Fruit fly (Drosophila melanogaster) whole organism, pupa: ENCODE results near the gene emb.

Experiments used
- CG10348 ChIP-seq: fragments of 200-800 bp; sonication (Bioruptor generic); IDR thresholded peaks from 2 replicates; pipeline ENCODE4 v1.3.6; 2022; ENCODE audit warnings: missing biosample characterization, missing genetic modification characterization
- CG12605 ChIP-seq: fragments of 200-800 bp; sonication (Bioruptor generic); IDR thresholded peaks from 2 replicates; pipeline ENCODE4 v1.3.6; 2022; ENCODE audit warnings: missing biosample characterization, missing genetic modification characterization
- CG13204 ChIP-seq: fragments of 200-800 bp; sonication (Bioruptor generic); optimal IDR thresholded peaks from 2 replicates; lab custom pipeline; 2018; ENCODE audit warnings: missing biosample characterization, mild to moderate bottlenecking, missing genetic modification characterization, moderate library complexity
- CG14655 ChIP-seq: fragments of 200-800 bp; sonication (Bioruptor generic); optimal IDR thresholded peaks from 3 replicates; lab custom pipeline; 2017; ENCODE audit warnings: mild to moderate bottlenecking, missing biosample characterization, missing genetic modification reagents, missing genetic modification characterization
- CG15710 ChIP-seq: fragments of 200-800 bp; sonication (Bioruptor generic); optimal IDR thresholded peaks from 2 replicates; lab custom pipeline; 2018; ENCODE audit warnings: missing biosample characterization, mild to moderate bottlenecking, missing genetic modification characterization, moderate library complexity
- CG17806 ChIP-seq: fragments of 200-800 bp; sonication (Bioruptor generic); optimal IDR thresholded peaks from 2 replicates; lab custom pipeline; 2018; ENCODE audit warnings: missing biosample characterization, mild to moderate bottlenecking, missing genetic modification characterization, moderate library complexity
- CG32121 ChIP-seq: fragments of 200-800 bp; sonication (Bioruptor generic); IDR thresholded peaks from 2 replicates; pipeline ENCODE4 v1.3.6; 2022; ENCODE audit warnings: missing biosample characterization, missing genetic modification characterization
- CG34367 ChIP-seq: fragments of 200-800 bp; sonication (Bioruptor generic); optimal IDR thresholded peaks from 2 replicates; lab custom pipeline; 2018; ENCODE audit warnings: missing biosample characterization, mild to moderate bottlenecking, missing genetic modification characterization
- CG4496 ChIP-seq: fragments of 200-800 bp; sonication (Bioruptor generic); IDR thresholded peaks from 3 replicates; pipeline ENCODE4 v1.3.6; 2022; ENCODE audit warnings: missing biosample characterization, missing genetic modification characterization
- CG8159 ChIP-seq: fragments of 200-800 bp; sonication (Bioruptor generic); optimal IDR thresholded peaks from 3 replicates; lab custom pipeline; 2018; ENCODE audit warnings: missing biosample characterization, mild to moderate bottlenecking, missing genetic modification characterization, moderate library complexity
- CG8301 ChIP-seq: fragments of 200-800 bp; sonication (Bioruptor generic); optimal IDR thresholded peaks from 2 replicates; lab custom pipeline; 2018; ENCODE audit warnings: missing biosample characterization, mild to moderate bottlenecking, missing genetic modification characterization
- CG9948 ChIP-seq: fragments of 200-800 bp; sonication (Bioruptor generic); optimal IDR thresholded peaks from 2 replicates; lab custom pipeline; 2018; ENCODE audit warnings: missing biosample characterization, mild to moderate bottlenecking, missing genetic modification characterization, moderate library complexity
- D1 ChIP-seq: fragments of 200-800 bp; sonication (Bioruptor generic); optimal IDR thresholded peaks from 2 replicates; lab custom pipeline; 2018; ENCODE audit warnings: missing biosample characterization, mild to moderate bottlenecking, missing genetic modification characterization, moderate library complexity
- EcR ChIP-seq: fragments of 200-800 bp; sonication (Bioruptor generic); optimal IDR thresholded peaks from 3 replicates; lab custom pipeline; 2019; ENCODE audit warnings: missing biosample characterization, missing genetic modification characterization, mild to moderate bottlenecking, moderate library complexity, missing genetic modification reagents
- Ets98B ChIP-seq: fragments of 200-800 bp; sonication (Bioruptor generic); IDR thresholded peaks from 2 replicates; pipeline ENCODE4 v1.3.6; 2022; ENCODE audit warnings: missing biosample characterization, missing genetic modification characterization
- Pif1A ChIP-seq: fragments of 200-800 bp; sonication (Bioruptor generic); optimal IDR thresholded peaks from 3 replicates; lab custom pipeline; 2016; ENCODE audit warnings: missing biosample characterization, missing genetic modification characterization
- Pif1B ChIP-seq: fragments of 200-800 bp; sonication (Bioruptor generic); optimal IDR thresholded peaks from 3 replicates; lab custom pipeline; 2016; ENCODE audit warnings: missing biosample characterization, missing genetic modification characterization
- Snoo ChIP-seq: fragments of 200-800 bp; sonication (Bioruptor generic); optimal IDR thresholded peaks from 3 replicates; lab custom pipeline; 2017; ENCODE audit warnings: missing biosample characterization, mild to moderate bottlenecking, missing genetic modification characterization, inconsistent platforms
- fd96Ca ChIP-seq: fragments of 200-800 bp; sonication (Bioruptor generic); IDR thresholded peaks from 3 replicates; pipeline ENCODE4 v1.3.6; 2022; ENCODE audit warnings: missing biosample characterization, missing genetic modification characterization
- gl ChIP-seq: fragments of 200-800 bp; sonication (Bioruptor generic); optimal IDR thresholded peaks from 2 replicates; lab custom pipeline; 2018; ENCODE audit warnings: missing biosample characterization, mild to moderate bottlenecking, missing genetic modification characterization
- rn ChIP-seq: fragments of 200-800 bp; sonication (Bioruptor generic); IDR thresholded peaks from 2 replicates; pipeline ENCODE4 v1.3.6; 2022; ENCODE audit warnings: missing biosample characterization, missing genetic modification characterization

emb gene

DNA sequence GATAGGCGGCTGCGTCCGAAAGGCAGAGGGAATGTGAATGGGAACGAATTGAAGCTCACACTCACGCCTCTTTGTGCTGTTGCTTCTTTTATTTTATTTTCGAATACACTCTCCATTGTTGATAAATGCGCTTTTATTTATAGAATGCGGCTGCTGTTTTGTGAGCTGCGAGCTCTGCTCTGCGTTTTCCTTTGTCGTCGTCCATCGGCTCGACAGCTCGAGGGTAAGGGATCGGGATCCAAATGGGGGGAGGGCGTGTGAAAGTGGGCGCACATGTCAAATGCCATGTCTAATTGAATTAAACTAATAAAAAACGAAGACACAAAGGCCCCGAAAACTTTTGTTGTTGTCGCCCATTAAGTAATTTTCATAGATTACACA, 20.7 kb downstream of the emb start:
- TF ChIP-seq EcR (GFP tag; lab: Kevin White, UChicago) = peak; percentile 78
- peak; percentile 37 for TF ChIP-seq CG13204 (GFP tag; lab: Kevin White, UChicago)
- no peak for TF ChIP-seq CG32121 (GFP tag; lab: Robert Waterston, UW)
- TF ChIP-seq CG10348 (GFP tag; lab: Robert Waterston, UW) = no peak
- TF ChIP-seq CG8159 (tag; lab: Kevin White, UChicago) = no peak
- no peak for TF ChIP-seq CG15710 (tag; lab: Kevin White, UChicago)
- no peak for TF ChIP-seq Snoo
- no peak for TF ChIP-seq CG14655 (GFP tag; lab: Kevin White, UChicago)
- TF ChIP-seq CG9948 = no peak
- no peak for TF ChIP-seq fd96Ca (GFP tag; lab: Robert Waterston, UW)
- no peak for TF ChIP-seq CG34367 (tag; lab: Kevin White, UChicago)
- TF ChIP-seq Pif1B (GFP tag; lab: Kevin White, UChicago) = no peak
- TF ChIP-seq rn (GFP tag; lab: Robert Waterston, UW) = no peak
- no peak for TF ChIP-seq Pif1A (GFP tag; lab: Kevin White, UChicago)
- TF ChIP-seq CG12605 (GFP tag; lab: Robert Waterston, UW) = no peak
- no peak for TF ChIP-seq CG8301
- TF ChIP-seq gl (tag; lab: Kevin White, UChicago) = peak; percentile 42
- no peak for TF ChIP-seq CG4496 (GFP tag; lab: Robert Waterston, UW)
- TF ChIP-seq CG17806 (tag; lab: Kevin White, UChicago) = no peak
- TF ChIP-seq D1 (tag; lab: Kevin White, UChicago) = no peak
- TF ChIP-seq Ets98B = no peak

DNA sequence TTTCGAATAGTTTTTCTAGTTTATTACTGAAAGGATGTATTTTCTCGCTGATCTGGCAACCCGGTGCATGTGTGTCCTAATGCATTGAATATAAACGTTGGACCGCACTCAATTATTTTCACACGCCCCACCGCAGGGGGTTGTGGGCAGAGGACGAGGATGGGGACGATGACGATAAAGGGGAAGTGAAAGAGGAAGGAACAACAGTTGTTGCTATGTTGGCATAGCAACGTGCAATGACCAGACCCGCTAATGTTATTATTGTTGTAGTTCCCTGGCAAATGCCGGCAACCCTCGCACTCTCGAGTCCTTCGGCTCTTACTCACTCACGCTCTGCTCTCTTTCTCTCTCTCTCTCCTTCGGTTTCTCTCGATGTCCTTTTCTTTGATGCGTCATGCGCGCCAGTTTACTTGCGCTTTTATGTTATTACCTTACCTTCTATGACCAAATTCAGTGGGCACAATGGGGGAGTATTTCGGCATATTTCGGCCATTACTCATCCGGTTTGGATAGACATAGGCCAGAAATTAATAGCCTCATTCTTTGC, 21.4 kb downstream of the emb start:
- TF ChIP-seq CG34367 (tag; lab: Kevin White, UChicago) (no peak), Pif1B (GFP tag; lab: Kevin White, UChicago) (no peak), CG8159 (tag; lab: Kevin White, UChicago) (no peak), rn (GFP tag; lab: Robert Waterston, UW) (no peak), Snoo (no peak), CG15710 (tag; lab: Kevin White, UChicago) (no peak), CG12605 (GFP tag; lab: Robert Waterston, UW) (no peak), CG13204 (GFP tag; lab: Kevin White, UChicago) (no peak), EcR (GFP tag; lab: Kevin White, UChicago) (no peak), CG10348 (GFP tag; lab: Robert Waterston, UW) (no peak), CG4496 (GFP tag; lab: Robert Waterston, UW) (no peak), CG32121 (GFP tag; lab: Robert Waterston, UW) (no peak), CG9948 (no peak), CG17806 (tag; lab: Kevin White, UChicago) (no peak), D1 (tag; lab: Kevin White, UChicago) (no peak), gl (tag; lab: Kevin White, UChicago) (no peak)

DNA sequence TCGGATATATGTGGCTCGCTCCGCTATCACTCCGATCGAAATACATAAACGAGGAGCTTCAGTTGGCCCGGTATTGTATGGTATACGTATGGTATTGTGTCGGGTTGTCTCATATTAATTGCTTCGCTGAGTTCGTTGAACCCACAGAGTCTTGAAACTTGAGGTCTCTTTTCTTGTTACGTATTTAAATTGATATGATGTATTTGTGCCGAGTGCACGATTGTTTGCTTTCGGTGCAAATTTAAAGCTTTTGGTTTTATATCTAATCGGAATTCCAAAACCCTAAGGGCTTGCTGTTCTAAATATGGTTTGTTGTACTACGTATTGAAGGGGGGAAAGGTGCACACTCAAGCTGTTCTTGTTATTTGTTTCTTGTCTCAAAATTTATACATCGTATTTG, 21.8 kb downstream of the emb start:
- TF ChIP-seq EcR (GFP tag; lab: Kevin White, UChicago) = peak; percentile 72
- TF ChIP-seq CG9948 = no peak

DNA sequence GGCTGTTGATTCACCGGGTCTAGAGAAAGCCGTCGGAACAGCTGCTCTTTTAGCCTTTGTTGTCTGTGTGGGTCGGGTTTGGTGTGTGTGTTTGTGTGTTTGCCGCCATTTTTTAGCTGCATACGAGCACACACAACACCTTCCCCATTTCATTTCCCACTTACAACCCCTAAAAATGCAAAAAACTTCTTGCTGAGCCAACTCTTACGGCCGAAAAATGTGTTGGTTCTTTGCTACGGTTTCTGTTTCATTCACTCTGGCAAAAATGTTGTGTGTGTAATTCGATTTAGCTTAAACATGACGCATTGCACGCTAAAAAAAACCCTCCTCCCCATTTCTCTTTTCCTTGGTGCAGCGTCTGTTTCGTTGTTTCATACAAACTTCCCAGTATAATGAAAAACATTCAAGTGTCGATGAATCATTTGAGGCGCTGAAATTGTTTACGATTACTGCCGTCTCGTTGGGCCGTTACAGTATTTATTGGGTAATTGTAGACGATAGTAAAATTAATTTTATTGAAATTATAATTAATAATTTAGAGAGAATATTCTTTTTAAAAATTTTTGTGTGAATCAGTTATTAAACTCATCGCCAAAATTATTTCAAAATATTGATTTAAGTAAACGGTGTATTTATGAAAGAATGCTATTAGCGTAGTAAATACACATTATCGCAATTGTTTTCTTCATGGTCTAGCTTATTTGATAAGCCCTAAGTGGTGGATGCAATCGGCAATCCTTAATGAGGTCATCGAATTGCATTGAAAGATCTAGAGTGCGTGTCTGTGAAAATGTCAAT, 22.8 kb downstream of the emb start:
- TF ChIP-seq CG32121 (GFP tag; lab: Robert Waterston, UW) (no peak), CG4496 (GFP tag; lab: Robert Waterston, UW) (no peak), rn (GFP tag; lab: Robert Waterston, UW) (no peak), gl (tag; lab: Kevin White, UChicago) (no peak), fd96Ca (GFP tag; lab: Robert Waterston, UW) (no peak), Pif1A (GFP tag; lab: Kevin White, UChicago) (no peak), CG14655 (GFP tag; lab: Kevin White, UChicago) (no peak), CG8301 (no peak), D1 (tag; lab: Kevin White, UChicago) (no peak), CG13204 (GFP tag; lab: Kevin White, UChicago) (no peak), CG34367 (tag; lab: Kevin White, UChicago) (no peak), CG17806 (tag; lab: Kevin White, UChicago) (no peak)

DNA sequence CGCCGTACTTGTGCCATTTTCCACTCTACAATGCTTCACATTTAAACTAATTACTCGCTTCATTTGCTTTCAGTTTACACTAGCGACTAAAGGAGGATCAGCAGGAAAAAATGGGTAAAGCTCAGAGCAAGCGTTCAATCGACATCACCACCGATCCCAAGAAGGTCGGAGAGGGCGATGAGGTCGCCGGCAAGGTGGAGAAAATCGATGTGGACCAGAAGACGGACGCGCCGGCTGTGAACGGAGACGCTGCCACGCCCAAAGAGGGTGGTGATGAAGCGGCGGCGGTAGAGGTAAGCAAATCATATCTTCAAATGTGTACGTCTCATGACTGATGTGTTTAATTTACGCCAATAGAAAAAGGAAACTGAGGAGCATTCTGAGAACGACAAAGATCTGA, 23.4 kb downstream of the emb start:
- no peak for TF ChIP-seq CG13204 (GFP tag; lab: Kevin White, UChicago)
- TF ChIP-seq CG12605 (GFP tag; lab: Robert Waterston, UW) = no peak
- TF ChIP-seq gl (tag; lab: Kevin White, UChicago) = no peak
- TF ChIP-seq Pif1A (GFP tag; lab: Kevin White, UChicago) = no peak
- no peak for TF ChIP-seq CG9948
- no peak for TF ChIP-seq CG10348 (GFP tag; lab: Robert Waterston, UW)
- no peak for TF ChIP-seq CG17806 (tag; lab: Kevin White, UChicago)
- no peak for TF ChIP-seq CG34367 (tag; lab: Kevin White, UChicago)
- TF ChIP-seq CG8159 (tag; lab: Kevin White, UChicago) = no peak
- TF ChIP-seq CG15710 (tag; lab: Kevin White, UChicago) = no peak
- no peak for TF ChIP-seq CG8301
- TF ChIP-seq D1 (tag; lab: Kevin White, UChicago) = no peak
- no peak for TF ChIP-seq rn (GFP tag; lab: Robert Waterston, UW)
- no peak for TF ChIP-seq EcR (GFP tag; lab: Kevin White, UChicago)
- no peak for TF ChIP-seq CG14655 (GFP tag; lab: Kevin White, UChicago)
- TF ChIP-seq Snoo = no peak
- TF ChIP-seq Pif1B (GFP tag; lab: Kevin White, UChicago) = no peak
- no peak for TF ChIP-seq CG4496 (GFP tag; lab: Robert Waterston, UW)
- no peak for TF ChIP-seq fd96Ca (GFP tag; lab: Robert Waterston, UW)
- no peak for TF ChIP-seq Ets98B
